Worm (Caenorhabditis elegans): Measurements from ENCODE around the gene pink-1.

DNA sequence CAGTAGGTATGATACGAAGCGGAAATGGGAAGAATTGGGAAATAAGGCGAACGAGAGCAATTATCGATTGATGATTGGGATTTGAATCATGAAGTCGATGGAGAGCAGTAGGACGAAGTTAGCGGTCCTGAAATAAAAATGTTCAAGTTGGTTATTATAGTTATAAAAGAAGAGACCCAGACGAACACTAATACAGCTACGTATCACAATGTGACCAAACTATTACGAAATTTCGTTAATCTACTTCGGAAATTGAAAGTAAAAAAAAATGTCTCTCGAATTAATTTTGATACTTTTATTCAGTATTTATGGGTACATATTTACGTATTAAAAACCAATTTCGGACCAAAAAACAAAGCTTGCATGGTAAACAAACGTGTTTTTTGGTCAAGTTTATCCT is 31.0 kb upstream of the pink-1 start:
- TF ChIP-seq F22D6.2 (tag; optimal IDR thresholded peaks at IDR 0.05) (no peak), madf-6 (GFP tag; IDR thresholded peaks at IDR 0.05) (no peak), F49E8.2 (tag; optimal IDR thresholded peaks at IDR 0.05; ENCODE audit: insufficient read depth) (no peak), sea-2 (GFP tag; IDR thresholded peaks at IDR 0.05) (no peak), snpc-4 (GFP tag; optimal IDR thresholded peaks at IDR 0.05) (no peak), snpc-4 (tag; optimal IDR thresholded peaks at IDR 0.05) (no peak), hmg-20 (GFP tag; IDR thresholded peaks at IDR 0.05) (no peak), nhr-90 (tag; optimal IDR thresholded peaks at IDR 0.05) (no peak), mcd-1 (GFP tag; IDR thresholded peaks at IDR 0.05) (no peak), nfya-1 (tag; optimal IDR thresholded peaks at IDR 0.05; ENCODE audit: borderline replicate concordance, insufficient read depth) (no peak)
